Worm (Caenorhabditis elegans) whole organism, late embryonic: ENCODE results near the gene unc-76.
"Not testable (repeated sequence)": the region's sequence is repeated elsewhere in the genome, so short reads cannot be mapped to it uniquely, and the experiment has no call there.

Experiments
- C38D4.7 ChIP-seq: fragments of 200-800 bp; sonication (Bioruptor generic); optimal IDR thresholded peaks from 2 replicates; lab custom pipeline; 2018; ENCODE audit warnings: mild to moderate bottlenecking, missing genetic modification characterization, moderate library complexity, missing compliant biosample characterization
- ama-1 ChIP-seq: fragments of 150-350 bp; optimal IDR thresholded peaks from 2 replicates; lab custom pipeline; 2014
- ceh-18 ChIP-seq: sonication (generic microtip); optimal IDR thresholded peaks from 2 replicates; lab custom pipeline; 2016; ENCODE audit warnings: missing genetic modification characterization, missing compliant biosample characterization
- ceh-2 ChIP-seq: sonication (generic microtip); optimal IDR thresholded peaks from 2 replicates; lab custom pipeline; 2016; ENCODE audit warnings: missing genotype, missing genetic modification characterization, missing compliant biosample characterization
- ceh-22 ChIP-seq: sonication (generic microtip); optimal IDR thresholded peaks from 2 replicates; lab custom pipeline; 2017; ENCODE audit warnings: missing biosample characterization, missing genetic modification characterization
- ceh-24 ChIP-seq: sonication (generic microtip); optimal IDR thresholded peaks from 2 replicates; lab custom pipeline; 2016; ENCODE audit warnings: mild to moderate bottlenecking, missing genetic modification characterization, missing compliant biosample characterization
- ceh-30 ChIP-seq: fragments of 150-350 bp; optimal IDR thresholded peaks from 2 replicates; lab custom pipeline; 2014; ENCODE audit warnings: missing biosample characterization, missing genetic modification characterization
- ceh-45 ChIP-seq: fragments of 200-800 bp; sonication (Bioruptor generic); IDR thresholded peaks from 2 replicates; pipeline ENCODE4 v1.3.6; 2022; ENCODE audit warnings: missing genetic modification reagents, missing genetic modification characterization, missing compliant biosample characterization
- ceh-48 ChIP-seq: sonication (generic microtip); optimal IDR thresholded peaks from 2 replicates; lab custom pipeline; 2016; ENCODE audit warnings: missing genetic modification characterization, inconsistent platforms, missing compliant biosample characterization
- ceh-9 ChIP-seq: sonication (generic microtip); optimal IDR thresholded peaks from 2 replicates; lab custom pipeline; 2016; ENCODE audit warnings: mild to moderate bottlenecking, missing genetic modification characterization, inconsistent platforms, missing compliant biosample characterization
- che-1 ChIP-seq: sonication (generic microtip); optimal IDR thresholded peaks from 2 replicates; lab custom pipeline; 2016; ENCODE audit warnings: mild to moderate bottlenecking, missing genetic modification characterization, missing compliant biosample characterization
- dve-1 ChIP-seq: sonication (generic microtip); optimal IDR thresholded peaks from 2 replicates; lab custom pipeline; 2017; ENCODE audit warnings: antibody characterized with exemption, mild to moderate bottlenecking, missing genetic modification characterization, missing compliant biosample characterization
- elt-4 ChIP-seq: sonication (generic microtip); optimal IDR thresholded peaks from 2 replicates; lab custom pipeline; 2016; ENCODE audit warnings: missing genetic modification characterization, missing compliant biosample characterization
- fkh-10 ChIP-seq: fragments of 150-350 bp; optimal IDR thresholded peaks from 2 replicates; lab custom pipeline; 2014; ENCODE audit warnings: missing biosample characterization, missing genetic modification reagents, missing genetic modification characterization
- fkh-6 ChIP-seq: sonication (generic microtip); optimal IDR thresholded peaks from 2 replicates; lab custom pipeline; 2016; ENCODE audit warnings: missing genetic modification characterization, missing compliant biosample characterization
- hlh-30 ChIP-seq: sonication (generic microtip); optimal IDR thresholded peaks from 2 replicates; lab custom pipeline; 2017; ENCODE audit warnings: antibody characterized with exemption, missing genetic modification characterization, missing compliant biosample characterization; ENCODE audit not compliant: insufficient read depth
- hlh-6 ChIP-seq: sonication (generic microtip); optimal IDR thresholded peaks from 2 replicates; lab custom pipeline; 2016; ENCODE audit warnings: missing genotype, missing genetic modification characterization, missing compliant biosample characterization
- hlh-8 ChIP-seq: sonication (generic microtip); optimal IDR thresholded peaks from 2 replicates; lab custom pipeline; 2016; ENCODE audit warnings: missing genotype, missing genetic modification characterization, missing compliant biosample characterization
- lim-6 ChIP-seq: sonication (generic microtip); optimal IDR thresholded peaks from 2 replicates; lab custom pipeline; 2016; ENCODE audit warnings: missing genetic modification characterization, missing compliant biosample characterization
- lin-11 ChIP-seq: fragments of 200-800 bp; sonication (Bioruptor generic); optimal IDR thresholded peaks from 2 replicates; lab custom pipeline; 2018; ENCODE audit warnings: mild to moderate bottlenecking, missing genetic modification characterization, missing compliant biosample characterization
- madf-2 ChIP-seq: sonication (generic microtip); optimal IDR thresholded peaks from 2 replicates; lab custom pipeline; 2017; ENCODE audit warnings: missing genetic modification characterization, missing compliant biosample characterization
- nfya-1 ChIP-seq: sonication (generic microtip); optimal IDR thresholded peaks from 2 replicates; lab custom pipeline; 2017; ENCODE audit warnings: missing genetic modification characterization, mild to moderate bottlenecking, missing compliant biosample characterization, antibody characterized with exemption, moderate library complexity
- nhr-11 ChIP-seq: fragments of 150-350 bp; optimal IDR thresholded peaks from 2 replicates; lab custom pipeline; 2014; ENCODE audit warnings: missing biosample characterization, missing genetic modification characterization
- odd-2 ChIP-seq: sonication (generic microtip); optimal IDR thresholded peaks from 2 replicates; lab custom pipeline; 2017; ENCODE audit warnings: antibody characterized with exemption, mild to moderate bottlenecking, missing genetic modification characterization, missing compliant biosample characterization
- pag-3 ChIP-seq: sonication (generic microtip); optimal IDR thresholded peaks from 2 replicates; lab custom pipeline; 2016; ENCODE audit warnings: missing compliant biosample characterization, missing genetic modification characterization, borderline replicate concordance
- pat-9 ChIP-seq: fragments of 200-800 bp; sonication (Bioruptor generic); optimal IDR thresholded peaks from 2 replicates; lab custom pipeline; 2018; ENCODE audit warnings: mild to moderate bottlenecking, missing genetic modification characterization, moderate library complexity, missing compliant biosample characterization
- pqm-1 ChIP-seq: sonication (generic microtip); optimal IDR thresholded peaks from 2 replicates; lab custom pipeline; 2016; ENCODE audit warnings: missing genetic modification characterization, missing compliant biosample characterization
- ref-2 ChIP-seq: sonication (generic microtip); optimal IDR thresholded peaks from 2 replicates; lab custom pipeline; 2016; ENCODE audit warnings: missing genetic modification characterization, missing compliant biosample characterization
- sdc-2 ChIP-seq: sonication (generic microtip); optimal IDR thresholded peaks from 2 replicates; lab custom pipeline; 2016; ENCODE audit warnings: missing genotype, missing genetic modification characterization, missing compliant biosample characterization
- sox-2 ChIP-seq: fragments of 200-800 bp; sonication (Bioruptor generic); IDR thresholded peaks from 2 replicates; pipeline ENCODE4 v1.3.6; 2022; ENCODE audit warnings: missing genetic modification reagents, missing genetic modification characterization, missing compliant biosample characterization
- syd-9 ChIP-seq: sonication (generic microtip); optimal IDR thresholded peaks from 2 replicates; lab custom pipeline; 2016; ENCODE audit warnings: mild to moderate bottlenecking, missing genetic modification characterization, moderate library complexity, missing compliant biosample characterization
- tbx-7 ChIP-seq: sonication (generic microtip); optimal IDR thresholded peaks from 2 replicates; lab custom pipeline; 2016; ENCODE audit warnings: missing genotype, missing genetic modification characterization, missing compliant biosample characterization
- unc-3 ChIP-seq, 2 experiments: fragments of 200-800 bp in 1 of 2; sonication (Bioruptor generic) in 1 of 2; sonication (generic microtip) in 1 of 2; conservative IDR thresholded peaks in 1 of 2; optimal IDR thresholded peaks in 1 of 2; 2 replicates each; pipeline versions ENCODE4 v1.3.6 to Lab custom; 2016 to 2022; ENCODE audit warnings: missing compliant biosample characterization in 2 of 2, missing genetic modification characterization in 2 of 2, missing genetic modification reagents in 1 of 2
- unc-42 ChIP-seq: sonication (generic microtip); optimal IDR thresholded peaks from 2 replicates; lab custom pipeline; 2016; ENCODE audit warnings: missing genotype, missing genetic modification characterization, missing compliant biosample characterization
- unc-55 ChIP-seq: sonication (generic microtip); optimal IDR thresholded peaks from 2 replicates; lab custom pipeline; 2017; ENCODE audit warnings: missing biosample characterization, missing genetic modification reagents, missing genetic modification characterization
- unc-86 ChIP-seq: sonication (generic microtip); optimal IDR thresholded peaks from 2 replicates; lab custom pipeline; 2016; ENCODE audit warnings: missing genetic modification characterization, missing compliant biosample characterization

unc-76 gene

ce11 chrV:15023544-15023943, 48.0 kb upstream of the unc-76 start, which contains the start of gene F14H8.4:
F14H8.4 (plus strand) TSS chrV:15023844.
- TF ChIP-seq ceh-2 (tag; lab: Kevin White, UChicago), result no peak
- TF ChIP-seq pqm-1 (tag; lab: Kevin White, UChicago), result no peak
- TF ChIP-seq fkh-10 (GFP tag; lab: Kevin White, UChicago), result no peak
- no peak for TF ChIP-seq hlh-6 (tag; lab: Kevin White, UChicago)
- no peak for TF ChIP-seq ceh-30 (tag; lab: Kevin White, UChicago)
- TF ChIP-seq hlh-30 (tag; lab: Kevin White, UChicago), result no peak
- no peak for TF ChIP-seq pat-9 (tag; lab: Kevin White, UChicago)
- TF ChIP-seq C38D4.7 (GFP tag; lab: Kevin White, UChicago), result no peak
- TF ChIP-seq ama-1 (lab: Kevin White, UChicago), result no peak

ce11 chrV:15028896-15029519, 42.6 kb upstream of the unc-76 start, which contains the start of gene F14H8.8:
F14H8.8 (plus strand) TSS chrV:15029469.
- TF ChIP-seq hlh-6 (tag; lab: Kevin White, UChicago), result no peak
- TF ChIP-seq nfya-1 (tag; lab: Kevin White, UChicago), result no peak
- no peak for TF ChIP-seq odd-2 (tag; lab: Kevin White, UChicago)
- no peak for TF ChIP-seq pat-9 (tag; lab: Kevin White, UChicago)
- TF ChIP-seq lim-6, result no peak
- TF ChIP-seq, all 69 proteins: peak for 0

ce11 chrV:15031373-15031772, 40.2 kb upstream of the unc-76 start, which contains the start of gene cng-1:
cng-1 (minus strand) TSS chrV:15031473.
- not testable (repeated sequence) for TF ChIP-seq lim-6; lin-11 (tag; lab: Kevin White, UChicago); ceh-24 (tag; lab: Kevin White, UChicago)

ce11 chrV:15036769-15037168, 34.8 kb upstream of the unc-76 start, which contains the start of gene melo-3:
melo-3 (minus strand) TSS chrV:15036869.
- TF ChIP-seq hlh-6 (tag; lab: Kevin White, UChicago); sox-2; ceh-9 (tag; lab: Kevin White, UChicago): not testable (repeated sequence)

- TF ChIP-seq unc-55 (GFP tag; lab: Kevin White, UChicago) (peak; percentile 17), ceh-22 (tag; lab: Kevin White, UChicago) (no peak)
Measured at ce11 chrV:15048107-15048506, 23.5 kb upstream of the unc-76 start, which contains the start of gene sdc-3. sdc-3 (minus strand) TSS chrV:15048207.

DNA sequence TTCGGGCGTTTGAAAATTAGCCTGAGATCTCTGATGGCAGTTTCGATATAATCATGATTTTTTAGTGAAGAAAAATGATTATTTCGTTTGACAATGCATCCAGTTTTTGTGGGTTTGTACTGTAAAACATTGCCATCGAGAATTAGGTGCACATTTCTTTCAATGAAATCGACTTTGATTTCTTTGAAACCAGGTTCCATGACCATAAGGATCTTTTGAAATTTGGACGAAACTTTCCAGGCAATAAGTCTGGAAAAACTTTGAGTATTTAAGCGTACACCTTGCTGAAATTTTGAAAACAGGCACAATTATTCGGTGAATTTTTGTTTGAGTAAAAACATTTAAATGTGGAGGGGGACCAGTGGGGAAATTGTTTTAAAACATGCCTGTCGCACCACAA, 19.8 kb upstream of the unc-76 start:
- TF ChIP-seq sdc-2 (tag; lab: Kevin White, UChicago), result no peak
- no peak for TF ChIP-seq syd-9
- TF ChIP-seq ref-2 (tag; lab: Kevin White, UChicago), result no peak
- no peak for TF ChIP-seq unc-86 (tag; lab: Kevin White, UChicago)

- TF ChIP-seq fkh-6 (tag; lab: Kevin White, UChicago) (no peak), madf-2 (tag; lab: Kevin White, UChicago) (no peak), unc-42 (no peak), che-1 (tag; lab: Kevin White, UChicago) (no peak), pag-3 (tag; lab: Kevin White, UChicago) (no peak), hlh-6 (tag; lab: Kevin White, UChicago) (no peak), ceh-18 (tag; lab: Kevin White, UChicago) (no peak), ama-1 (lab: Kevin White, UChicago) (no peak), elt-4 (tag; lab: Kevin White, UChicago) (no peak), ceh-45 (GFP tag; lab: Robert Waterston, UW) (no peak), ceh-22 (tag; lab: Kevin White, UChicago) (no peak), ceh-2 (tag; lab: Kevin White, UChicago) (no peak), dve-1 (tag; lab: Kevin White, UChicago) (no peak), hlh-30 (tag; lab: Kevin White, UChicago) (no peak), ref-2 (tag; lab: Kevin White, UChicago) (no peak), ceh-48 (tag; lab: Kevin White, UChicago) (no peak), unc-3 (GFP tag; conservative IDR thresholded peaks at IDR 0.05; lab: Robert Waterston, UW) (no peak), unc-3 (tag; optimal IDR thresholded peaks at IDR 0.05; lab: Kevin White, UChicago) (no peak), nhr-11 (tag; lab: Kevin White, UChicago) (no peak), tbx-7 (tag; lab: Kevin White, UChicago) (no peak), hlh-8 (tag; lab: Kevin White, UChicago) (no peak)
Measured at ce11 chrV:15052368-15052767, 19.2 kb upstream of the unc-76 start, which contains the start of the genes fbxa-82 and C25D7.5. fbxa-82 (minus strand) TSS chrV:15052530. C25D7.5 (plus strand) TSS chrV:15052650.
